Fruit fly (Drosophila melanogaster): ENCODE data around the gene CG10413.

The CG10413 gene

DNA sequence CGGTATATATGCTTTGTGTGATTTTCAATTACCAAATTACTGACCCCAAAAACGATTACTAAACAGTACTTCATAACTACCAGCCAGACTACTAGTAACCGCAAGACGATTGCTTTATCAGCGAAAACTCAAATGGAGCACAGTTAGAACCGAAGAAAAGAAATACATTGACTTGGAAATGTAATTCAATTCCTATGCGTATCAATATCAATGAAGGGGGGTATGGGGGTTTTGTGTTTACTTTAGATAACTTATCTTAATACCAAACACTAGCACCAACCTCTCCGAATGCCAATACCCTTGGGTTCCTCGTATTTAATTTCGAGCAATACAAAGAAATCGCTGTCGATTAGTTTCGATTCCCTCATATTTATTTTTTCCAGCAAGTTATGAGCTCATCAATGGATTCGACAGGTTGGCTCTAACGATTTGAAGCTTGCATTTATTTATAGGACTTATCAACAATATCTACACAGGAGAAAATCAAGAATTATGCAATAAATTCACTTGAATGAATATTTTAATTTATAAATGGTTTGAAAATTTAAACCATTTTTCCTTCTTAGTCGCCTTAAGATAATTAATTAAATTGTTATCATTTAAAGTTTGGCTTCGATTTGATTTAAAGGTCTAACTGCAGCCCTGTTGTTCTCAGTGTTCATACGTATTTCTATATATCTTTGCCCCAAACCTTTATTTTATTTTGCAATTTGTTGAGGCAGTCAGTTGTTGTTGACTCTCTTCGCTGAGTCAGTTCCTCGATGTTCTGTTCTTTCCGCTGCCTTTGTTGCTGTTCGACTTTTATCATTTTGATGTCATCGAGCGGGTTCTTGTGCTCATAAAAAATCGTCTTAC is 16.5 kb upstream of the CG10413 start:
- TF ChIP-seq Ets96B (tag; optimal IDR thresholded peaks at IDR 0.05) (peak; percentile 64), CG11902 (GFP tag; optimal IDR thresholded peaks at IDR 0.05) (peak; percentile 80), CG6854 (GFP tag; optimal IDR thresholded peaks at IDR 0.05) (peak; percentile 66), Ets21C (GFP tag; optimal IDR thresholded peaks at IDR 0.05) (peak; percentile 82), Blimp-1 (GFP tag; optimal IDR thresholded peaks at IDR 0.05) (peak; percentile 60), Hr4 (GFP tag; optimal IDR thresholded peaks at IDR 0.05) (peak; percentile 32), CG16779 (tag; optimal IDR thresholded peaks at IDR 0.05) (peak; percentile 38), CG4318 (GFP tag; optimal IDR thresholded peaks at IDR 0.05) (no peak), CG6163 (GFP tag; IDR thresholded peaks at IDR 0.05) (peak; percentile 77), Sox15 (GFP tag; optimal IDR thresholded peaks at IDR 0.05) (peak; percentile 76), eg (GFP tag; IDR thresholded peaks at IDR 0.05) (peak; percentile 63; the same call in 2 of the 3 replicates), svp (GFP tag) (peak; percentile 94), Eip75B (GFP tag; optimal IDR thresholded peaks at IDR 0.05) (peak; percentile 68), topi (GFP tag; optimal IDR thresholded peaks at IDR 0.05) (peak; percentile 91), CG34406 (GFP tag; optimal IDR thresholded peaks at IDR 0.05) (peak; percentile 87), Gug (GFP tag; IDR thresholded peaks at IDR 0.05) (peak; percentile 39), achi (GFP tag; optimal IDR thresholded peaks at IDR 0.05) (peak; percentile 80), salr (GFP tag; optimal IDR thresholded peaks at IDR 0.05) (peak; percentile 1 to 63), CG10669 (GFP tag; optimal IDR thresholded peaks at IDR 0.05) (peak; percentile 84), CG8119 (GFP tag; IDR thresholded peaks at IDR 0.05) (peak; percentile 54; the same call in 1 of the 3 replicates), CG6276 (GFP tag; optimal IDR thresholded peaks at IDR 0.05) (peak; percentile 40), vri (GFP tag; optimal IDR thresholded peaks at IDR 0.05) (peak; percentile 85), Met (GFP tag; optimal IDR thresholded peaks at IDR 0.05) (peak; percentile 88), CG10631 (GFP tag; optimal IDR thresholded peaks at IDR 0.05) (peak; percentile 73), Sox14 (GFP tag; optimal IDR thresholded peaks at IDR 0.05) (peak; percentile 87), CG32006 (GFP tag; optimal IDR thresholded peaks at IDR 0.05) (peak; percentile 56), spab (GFP tag; optimal IDR thresholded peaks at IDR 0.05) (peak; percentile 75), CG15336 (GFP tag; IDR thresholded peaks at IDR 0.05) (peak; percentile 49; the same call in 1 of the 2 replicates), CG9139 (GFP tag; optimal IDR thresholded peaks at IDR 0.05) (peak; percentile 36), Sox102F (GFP tag; optimal IDR thresholded peaks at IDR 0.05) (peak; percentile 83), Lpt (GFP tag; optimal IDR thresholded peaks at IDR 0.05) (peak; percentile 15), pdm3 (GFP tag; optimal IDR thresholded peaks at IDR 0.05) (peak; percentile 80), lz (GFP tag; optimal IDR thresholded peaks at IDR 0.05) (peak; percentile 75), CG3032 (tag; optimal IDR thresholded peaks at IDR 0.05) (peak; percentile 75), OdsH (GFP tag; optimal IDR thresholded peaks at IDR 0.05) (peak; percentile 84), Eip93F (GFP tag; optimal IDR thresholded peaks at IDR 0.05) (peak; percentile 71), fkh (GFP tag; optimal IDR thresholded peaks at IDR 0.05) (peak; percentile 97), ss (GFP tag; optimal IDR thresholded peaks at IDR 0.05) (peak; percentile 40 to 56), Eip78C (GFP tag) (peak; percentile 96), Smox (GFP tag; optimal IDR thresholded peaks at IDR 0.05) (peak; percentile 89), Hr38 (GFP tag; optimal IDR thresholded peaks at IDR 0.05) (no peak), fd59A (GFP tag; optimal IDR thresholded peaks at IDR 0.05) (peak; percentile 66), CG3919 (GFP tag; optimal IDR thresholded peaks at IDR 0.05) (peak; percentile 82), Hr39 (GFP tag; optimal IDR thresholded peaks at IDR 0.05) (peak; percentile 86), net (GFP tag; optimal IDR thresholded peaks at IDR 0.05) (peak; percentile 64), fd85E (GFP tag; optimal IDR thresholded peaks at IDR 0.05) (peak; percentile 53), acj6 (GFP tag; optimal IDR thresholded peaks at IDR 0.05) (peak; percentile 78), CG8319 (GFP tag; optimal IDR thresholded peaks at IDR 0.05) (peak; percentile 84), CG11762 (GFP tag; optimal IDR thresholded peaks at IDR 0.05; ENCODE audit: insufficient read depth) (peak; percentile 80), CG6808 (GFP tag; optimal IDR thresholded peaks at IDR 0.05) (peak; percentile 72)

All from whole organism, prepupa.